Worm (Caenorhabditis elegans): ENCODE measurements around the gene C02F12.8.

Gene C02F12.8

DNA sequence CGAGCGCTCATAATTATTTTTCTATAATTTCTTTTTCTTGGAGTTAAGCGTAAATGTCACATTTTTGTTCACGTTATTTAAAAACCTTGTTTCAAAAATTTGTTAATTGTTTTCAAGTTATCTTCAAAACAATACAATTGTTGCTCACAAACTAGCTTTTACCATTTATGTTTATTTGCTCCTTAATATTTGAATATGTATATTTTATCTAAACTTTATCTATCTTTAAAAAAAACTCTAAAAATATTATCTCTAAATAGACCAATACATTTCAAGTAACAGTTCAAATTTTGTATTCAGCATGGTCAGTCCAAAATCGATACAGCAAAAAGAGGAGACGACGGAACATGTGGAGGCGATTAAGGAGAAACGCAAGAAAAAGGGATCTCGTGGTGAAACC, 37.1 kb downstream of the C02F12.8 start, which contains the start of gene R11G1.7:
Gene R11G1.7, plus strand, starts transcription at position 301 of the 400 bp plus-strand sequence.
- no peak for TF ChIP-seq pax-1 (tag; optimal IDR thresholded peaks at IDR 0.05)
- no peak for TF ChIP-seq rnt-1 (tag; optimal IDR thresholded peaks at IDR 0.05)
- no peak for TF ChIP-seq ceh-24 (tag; optimal IDR thresholded peaks at IDR 0.05)
- no peak for TF ChIP-seq mec-3 (tag; optimal IDR thresholded peaks at IDR 0.05; ENCODE audit: borderline replicate concordance)
- TF ChIP-seq pag-3 (tag; optimal IDR thresholded peaks at IDR 0.05; ENCODE audit: borderline replicate concordance), result no peak
- TF ChIP-seq hlh-13 (GFP tag; optimal IDR thresholded peaks at IDR 0.05), result no peak
- TF ChIP-seq pros-1 (tag; optimal IDR thresholded peaks at IDR 0.05), result no peak
- no peak for TF ChIP-seq ceh-9 (tag; optimal IDR thresholded peaks at IDR 0.05)
- TF ChIP-seq unc-3 (GFP tag; conservative IDR thresholded peaks at IDR 0.05), result no peak
- TF ChIP-seq unc-3 (tag; optimal IDR thresholded peaks at IDR 0.05), result no peak
- no peak for TF ChIP-seq odd-2 (tag; optimal IDR thresholded peaks at IDR 0.05)
- TF ChIP-seq sdc-2 (tag; optimal IDR thresholded peaks at IDR 0.05), result no peak
- TF ChIP-seq tbx-2 (tag; optimal IDR thresholded peaks at IDR 0.05), result no peak

ce11 chrX:3654623-3655022, 38.4 kb downstream of the C02F12.8 start, which contains the start of gene R11G1.11:
Gene R11G1.11, plus strand, starts transcription at chrX:3654923.
- TF ChIP-seq madf-2 (tag; optimal IDR thresholded peaks at IDR 0.05) (no peak), hlh-15 (tag; optimal IDR thresholded peaks at IDR 0.05) (no peak), ama-1 (optimal IDR thresholded peaks at IDR 0.05) (no peak), hlh-6 (tag; optimal IDR thresholded peaks at IDR 0.05) (no peak), ceh-30 (tag; optimal IDR thresholded peaks at IDR 0.05) (no peak), sox-4 (tag; optimal IDR thresholded peaks at IDR 0.05) (no peak), T23F11.4 (GFP tag; optimal IDR thresholded peaks at IDR 0.05) (no peak), pros-1 (tag; optimal IDR thresholded peaks at IDR 0.05) (no peak), dmd-4 (tag; optimal IDR thresholded peaks at IDR 0.05; ENCODE audit: borderline replicate concordance) (no peak), ceh-31 (tag; optimal IDR thresholded peaks at IDR 0.05) (no peak), Y22D7AL.16 (tag; optimal IDR thresholded peaks at IDR 0.05) (no peak), ceh-2 (tag; optimal IDR thresholded peaks at IDR 0.05) (no peak), ceh-18 (tag; optimal IDR thresholded peaks at IDR 0.05) (no peak), elt-2 (tag; optimal IDR thresholded peaks at IDR 0.05) (no peak), sdc-2 (tag; optimal IDR thresholded peaks at IDR 0.05) (no peak), lin-11 (tag; optimal IDR thresholded peaks at IDR 0.05) (no peak), F13H6.1 (tag; optimal IDR thresholded peaks at IDR 0.05) (no peak), unc-86 (tag; optimal IDR thresholded peaks at IDR 0.05) (no peak), odd-2 (tag; optimal IDR thresholded peaks at IDR 0.05) (no peak), npax-4 (tag; optimal IDR thresholded peaks at IDR 0.05) (no peak)

DNA sequence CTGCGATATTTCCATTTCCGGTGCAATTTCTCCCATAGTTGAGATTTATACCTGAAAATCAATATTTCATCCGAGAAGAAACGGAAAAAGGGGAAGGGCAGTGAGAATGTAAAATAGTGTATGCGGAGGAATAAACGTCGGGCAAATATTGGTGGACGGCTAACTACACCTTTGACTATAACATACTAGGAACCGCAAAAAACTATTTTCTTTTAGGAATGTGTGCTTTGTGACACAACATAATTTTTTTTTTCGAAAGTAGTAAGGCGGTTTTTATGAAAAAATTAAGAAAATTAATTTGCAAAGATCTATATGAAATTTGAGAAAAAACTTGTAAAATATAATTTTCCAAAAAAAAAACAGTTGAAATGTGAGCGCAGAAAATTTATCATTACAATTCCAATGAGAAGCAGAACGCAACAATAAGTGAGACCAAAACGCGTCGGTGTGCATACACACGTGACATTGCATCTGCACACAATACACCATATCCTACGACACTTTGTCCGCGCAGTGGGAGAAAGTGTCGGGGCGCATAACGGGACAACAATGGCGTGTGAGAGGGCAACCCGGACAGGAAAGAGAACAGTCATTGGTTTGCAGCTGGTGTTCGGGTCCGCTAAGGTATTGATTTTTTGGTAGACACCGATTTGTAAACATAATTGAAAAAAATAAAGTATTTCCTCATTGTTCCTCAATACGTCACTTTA, 42.8 kb downstream of the C02F12.8 start, which contains the start of the genes sax-1 and R11G1.2:
Gene sax-1, minus strand, starts transcription at position 51 of the 710 bp plus-strand sequence.
Gene R11G1.2, plus strand, starts transcription at position 515 of the 710 bp plus-strand sequence.
- TF ChIP-seq C08G9.2 (tag; optimal IDR thresholded peaks at IDR 0.05), result no peak
- TF ChIP-seq hlh-6 (tag; optimal IDR thresholded peaks at IDR 0.05), result no peak
- TF ChIP-seq ref-2 (tag; optimal IDR thresholded peaks at IDR 0.05), result peak; percentile 61
- no peak for TF ChIP-seq dve-1 (tag; optimal IDR thresholded peaks at IDR 0.05)
- TF ChIP-seq nfya-1 (tag; optimal IDR thresholded peaks at IDR 0.05), result peak; percentile 69
- no peak for TF ChIP-seq hlh-13 (GFP tag; optimal IDR thresholded peaks at IDR 0.05)
- TF ChIP-seq pax-1 (tag; optimal IDR thresholded peaks at IDR 0.05), result no peak
- TF ChIP-seq pat-9 (tag; optimal IDR thresholded peaks at IDR 0.05), result no peak
- TF ChIP-seq hlh-8 (tag; optimal IDR thresholded peaks at IDR 0.05), result no peak
- no peak for TF ChIP-seq lim-6 (tag; optimal IDR thresholded peaks at IDR 0.05)
- no peak for TF ChIP-seq gmeb-2 (tag; optimal IDR thresholded peaks at IDR 0.05)
- TF ChIP-seq unc-3 (GFP tag; conservative IDR thresholded peaks at IDR 0.05), result no peak
- no peak for TF ChIP-seq unc-3 (tag; optimal IDR thresholded peaks at IDR 0.05)
- no peak for TF ChIP-seq pha-4 (tag; optimal IDR thresholded peaks at IDR 0.05)
- TF ChIP-seq sdc-2 (tag; optimal IDR thresholded peaks at IDR 0.05), result peak; percentile 56
- no peak for TF ChIP-seq K09A11.1 (tag; optimal IDR thresholded peaks at IDR 0.05; ENCODE audit: insufficient read depth)
- no peak for TF ChIP-seq C38D4.7 (GFP tag; optimal IDR thresholded peaks at IDR 0.05)
- TF ChIP-seq ceh-45 (GFP tag; IDR thresholded peaks at IDR 0.05), result no peak
- no peak for TF ChIP-seq ceh-9 (tag; optimal IDR thresholded peaks at IDR 0.05)
- no peak for TF ChIP-seq elt-4 (tag; optimal IDR thresholded peaks at IDR 0.05)
- TF ChIP-seq ceh-19 (GFP tag; optimal IDR thresholded peaks at IDR 0.05), result no peak
- no peak for TF ChIP-seq mec-3 (tag; optimal IDR thresholded peaks at IDR 0.05; ENCODE audit: borderline replicate concordance)
- TF ChIP-seq madf-2 (tag; optimal IDR thresholded peaks at IDR 0.05), result no peak
- no peak for TF ChIP-seq rnt-1 (tag; optimal IDR thresholded peaks at IDR 0.05)
- TF ChIP-seq fkh-10 (GFP tag; optimal IDR thresholded peaks at IDR 0.05), result no peak
- no peak for TF ChIP-seq hlh-15 (tag; optimal IDR thresholded peaks at IDR 0.05)
- no peak for TF ChIP-seq ttx-3 (tag; optimal IDR thresholded peaks at IDR 0.05)
- no peak for TF ChIP-seq T23F11.4 (GFP tag; optimal IDR thresholded peaks at IDR 0.05)
- no peak for TF ChIP-seq ama-1 (optimal IDR thresholded peaks at IDR 0.05)
- TF ChIP-seq syd-9 (tag; optimal IDR thresholded peaks at IDR 0.05), result no peak

Data from whole organism, late embryonic.